Fruit fly (Drosophila melanogaster) whole organism, embryonic: ENCODE results near the gene Cubn.

Source experiments
- Abd-B ChIP-seq: fragments of 200-800 bp; sonication (Bioruptor generic); optimal IDR thresholded peaks from 2 replicates; lab custom pipeline; 2018; ENCODE audit warnings: missing biosample characterization, mild to moderate bottlenecking, missing genetic modification characterization, moderate library complexity
- Ada2b ChIP-seq: fragments of 200-800 bp; sonication (Bioruptor generic); IDR thresholded peaks from 2 replicates; pipeline ENCODE4 v1.3.6; 2022; ENCODE audit warnings: missing biosample characterization, missing genetic modification characterization
- CG10147 ChIP-seq: fragments of 200-800 bp; sonication (Bioruptor generic); optimal IDR thresholded peaks from 2 replicates; lab custom pipeline; 2019; ENCODE audit warnings: missing biosample characterization, mild to moderate bottlenecking, missing genetic modification characterization, moderate library complexity
- CG1024 ChIP-seq: fragments of 200-800 bp; sonication (Bioruptor generic); IDR thresholded peaks from 2 replicates; pipeline ENCODE4 v1.3.6; 2022; ENCODE audit warnings: missing biosample characterization, missing genetic modification characterization
- CG10274 ChIP-seq: fragments of 200-800 bp; sonication (Bioruptor generic); optimal IDR thresholded peaks from 3 replicates; lab custom pipeline; 2017; ENCODE audit warnings: missing biosample characterization, mild to moderate bottlenecking, missing genetic modification characterization
- CG12299 ChIP-seq: fragments of 200-800 bp; sonication (Bioruptor generic); optimal IDR thresholded peaks from 2 replicates; lab custom pipeline; 2018; ENCODE audit warnings: missing biosample characterization, mild to moderate bottlenecking, missing genetic modification characterization
- CG1647 ChIP-seq: fragments of 200-800 bp; sonication (Bioruptor generic); optimal IDR thresholded peaks from 3 replicates; lab custom pipeline; 2016; ENCODE audit warnings: missing biosample characterization, missing genetic modification characterization
- CG2712 ChIP-seq: fragments of 200-800 bp; optimal IDR thresholded peaks from 3 replicates; lab custom pipeline; 2019; ENCODE audit warnings: missing biosample characterization, mild to moderate bottlenecking, missing genetic modification characterization, moderate library complexity
- CG32767 ChIP-seq: fragments of 200-800 bp; sonication (Bioruptor generic); IDR thresholded peaks from 2 replicates; pipeline ENCODE4 v1.3.6; 2022; ENCODE audit warnings: missing biosample characterization, missing genetic modification characterization
- CG33213 ChIP-seq: fragments of 200-800 bp; sonication (Bioruptor generic); optimal IDR thresholded peaks from 3 replicates; lab custom pipeline; 2016; ENCODE audit warnings: missing biosample characterization, missing genetic modification characterization
- CG5180 ChIP-seq: fragments of 200-800 bp; sonication (Bioruptor generic); optimal IDR thresholded peaks from 3 replicates; lab custom pipeline; 2017; ENCODE audit warnings: missing biosample characterization, missing genetic modification characterization, mild to moderate bottlenecking, moderate library complexity, missing genetic modification reagents
- CG6175 ChIP-seq: fragments of 200-800 bp; sonication (Bioruptor generic); IDR thresholded peaks from 3 replicates; pipeline ENCODE4 v1.3.6; 2022; ENCODE audit warnings: missing biosample characterization, missing genetic modification characterization
- CG7745 ChIP-seq: fragments of 200-800 bp; sonication (Bioruptor generic); optimal IDR thresholded peaks from 2 replicates; lab custom pipeline; 2018; ENCODE audit warnings: missing biosample characterization, mild to moderate bottlenecking, missing genetic modification characterization, moderate library complexity
- CG7963 ChIP-seq: fragments of 200-800 bp; sonication (Bioruptor generic); IDR thresholded peaks from 3 replicates; pipeline ENCODE4 v1.3.6; 2022; ENCODE audit warnings: missing biosample characterization, missing genetic modification characterization; ENCODE audit not compliant: partially characterized antibody
- CG8359 ChIP-seq: fragments of 200-800 bp; sonication (Bioruptor generic); optimal IDR thresholded peaks from 2 replicates; lab custom pipeline; 2017; ENCODE audit warnings: missing biosample characterization, mild to moderate bottlenecking, missing genetic modification characterization, borderline replicate concordance
- CG9876 ChIP-seq: fragments of 200-800 bp; sonication (Bioruptor generic); optimal IDR thresholded peaks from 2 replicates; lab custom pipeline; 2016; ENCODE audit warnings: missing biosample characterization, missing genetic modification characterization
- Camta ChIP-seq: fragments of 200-800 bp; sonication (Bioruptor generic); optimal IDR thresholded peaks from 2 replicates; lab custom pipeline; 2016; ENCODE audit warnings: missing biosample characterization, missing genetic modification characterization
- CoRest ChIP-seq: fragments of 200-800 bp; sonication (Bioruptor generic); optimal IDR thresholded peaks from 3 replicates; lab custom pipeline; 2018; ENCODE audit warnings: missing biosample characterization, mild to moderate bottlenecking, missing genetic modification characterization, moderate library complexity
- Elba2 ChIP-seq: fragments of 200-800 bp; sonication (Bioruptor generic); optimal IDR thresholded peaks from 3 replicates; lab custom pipeline; 2016; ENCODE audit warnings: missing biosample characterization, missing genetic modification characterization
- Fer3 ChIP-seq: fragments of 200-800 bp; sonication (Bioruptor generic); optimal IDR thresholded peaks from 2 replicates; lab custom pipeline; 2018; ENCODE audit warnings: missing biosample characterization, mild to moderate bottlenecking, missing genetic modification characterization, moderate library complexity
- HLH4C ChIP-seq: fragments of 200-800 bp; sonication (Bioruptor generic); IDR thresholded peaks from 3 replicates; pipeline ENCODE4 v1.3.6; 2022; ENCODE audit warnings: missing biosample characterization, missing genetic modification characterization; ENCODE audit not compliant: partially characterized antibody
- Hr51 ChIP-seq, 2 experiments: fragments of 200-800 bp; sonication (Bioruptor generic); optimal IDR thresholded peaks; 2 replicates in 1 of 2; 3 replicates in 1 of 2; lab custom pipeline; 2016 to 2018; ENCODE audit warnings: missing biosample characterization in 2 of 2, missing genetic modification characterization in 2 of 2, mild to moderate bottlenecking in 1 of 2, moderate library complexity in 1 of 2
- Lhr ChIP-seq: fragments of 200-800 bp; sonication (Bioruptor generic); optimal IDR thresholded peaks from 3 replicates; lab custom pipeline; 2017; ENCODE audit warnings: mild to moderate bottlenecking, missing biosample characterization, missing genetic modification reagents, missing genetic modification characterization
- Lpt ChIP-seq: fragments of >200 bp; optimal IDR thresholded peaks from 2 replicates; lab custom pipeline; 2018; ENCODE audit warnings: missing biosample characterization, missing genetic modification characterization
- Max ChIP-seq: fragments of 200-800 bp; sonication (Bioruptor generic); optimal IDR thresholded peaks from 2 replicates; lab custom pipeline; 2016; ENCODE audit warnings: missing biosample characterization, mild to moderate bottlenecking, missing genetic modification characterization
- NfI ChIP-seq: fragments of 200-800 bp; sonication (Bioruptor generic); optimal IDR thresholded peaks from 3 replicates; lab custom pipeline; 2018; ENCODE audit warnings: missing biosample characterization, mild to moderate bottlenecking, missing genetic modification characterization, moderate library complexity
- Rx ChIP-seq: fragments of 200-800 bp; sonication (Bioruptor generic); IDR thresholded peaks from 2 replicates; pipeline ENCODE4 v1.3.6; 2022; ENCODE audit warnings: missing biosample characterization, missing genetic modification characterization
- Scr ChIP-seq: fragments of 200-800 bp; sonication (Bioruptor generic); IDR thresholded peaks from 2 replicates; pipeline ENCODE4 v1.3.6; 2022; ENCODE audit warnings: missing biosample characterization, missing genetic modification characterization; ENCODE audit not compliant: partially characterized antibody
- Stat92E ChIP-seq, 3 experiments: fragments of >200 bp in 2 of 3; fragments of 200-800 bp in 1 of 3; sonication (Bioruptor generic) in 1 of 3; optimal IDR thresholded peaks; 2 replicates each; lab custom pipeline; 2017 to 2019; ENCODE audit warnings: missing biosample characterization in 3 of 3, missing genetic modification characterization in 3 of 3, mild to moderate bottlenecking in 1 of 3, moderate library complexity in 1 of 3
- al ChIP-seq: fragments of 200-800 bp; sonication (Bioruptor generic); IDR thresholded peaks from 2 replicates; pipeline ENCODE4 v1.3.6; 2022; ENCODE audit warnings: missing biosample characterization, missing genetic modification characterization
- bbx ChIP-seq: fragments of 200-800 bp; sonication (Bioruptor generic); IDR thresholded peaks from 2 replicates; pipeline ENCODE4 v1.3.6; 2022; ENCODE audit warnings: missing biosample characterization, missing genetic modification characterization; ENCODE audit not compliant: partially characterized antibody
- cad ChIP-seq: fragments of >200 bp; optimal IDR thresholded peaks from 2 replicates; lab custom pipeline; 2017; ENCODE audit warnings: missing biosample characterization, missing genetic modification characterization
- cg ChIP-seq: fragments of 200-800 bp; sonication (Bioruptor generic); optimal IDR thresholded peaks from 3 replicates; lab custom pipeline; 2019; ENCODE audit warnings: missing biosample characterization, mild to moderate bottlenecking, missing genetic modification characterization, moderate library complexity
- corto ChIP-seq: fragments of 200-800 bp; sonication (Bioruptor generic); optimal IDR thresholded peaks from 2 replicates; lab custom pipeline; 2016; ENCODE audit warnings: missing biosample characterization, mild to moderate bottlenecking, missing genetic modification characterization, moderate library complexity
- fu2 ChIP-seq: fragments of 200-800 bp; sonication (Bioruptor generic); optimal IDR thresholded peaks from 2 replicates; lab custom pipeline; 2016; ENCODE audit warnings: missing biosample characterization, missing genetic modification characterization
- klu ChIP-seq: fragments of 200-800 bp; sonication (Bioruptor generic); IDR thresholded peaks from 2 replicates; pipeline ENCODE4 v1.3.6; 2022; ENCODE audit warnings: missing biosample characterization, missing genetic modification characterization
- kni ChIP-seq: fragments of 200-800 bp; sonication (Bioruptor generic); optimal IDR thresholded peaks from 3 replicates; lab custom pipeline; 2017; ENCODE audit warnings: mild to moderate bottlenecking, missing biosample characterization, missing genetic modification reagents, missing genetic modification characterization
- lmd ChIP-seq: fragments of 200-800 bp; sonication (Bioruptor generic); IDR thresholded peaks from 2 replicates; pipeline ENCODE4 v1.3.6; 2022; ENCODE audit warnings: missing biosample characterization, missing genetic modification characterization
- prd ChIP-seq, 3 experiments: fragments of >200 bp in 2 of 3; fragments of 200-800 bp in 1 of 3; sonication (Bioruptor generic) in 1 of 3; optimal IDR thresholded peaks in 2 of 3; IDR thresholded peaks in 1 of 3; 2 replicates in 2 of 3; 3 replicates in 1 of 3; pipeline versions ENCODE4 v1.3.6 to Lab custom; 2017 to 2022; ENCODE audit warnings: missing biosample characterization in 1 of 3, missing genetic modification characterization in 1 of 3
- ro ChIP-seq: fragments of 200-800 bp; sonication (Bioruptor generic); IDR thresholded peaks from 2 replicates; pipeline ENCODE4 v1.3.6; 2022; ENCODE audit warnings: missing biosample characterization, missing genetic modification characterization
- salm ChIP-seq: fragments of 200-800 bp; sonication (Bioruptor generic); optimal IDR thresholded peaks from 2 replicates; lab custom pipeline; 2018; ENCODE audit warnings: missing biosample characterization, mild to moderate bottlenecking, missing genetic modification characterization
- sc ChIP-seq, 3 experiments: fragments of >200 bp in 2 of 3; fragments of 200-800 bp in 1 of 3; sonication (Bioruptor generic) in 1 of 3; optimal IDR thresholded peaks; 2 replicates in 2 of 3; 3 replicates in 1 of 3; lab custom pipeline; 2017; ENCODE audit warnings: mild to moderate bottlenecking in 1 of 3, missing biosample characterization in 1 of 3, missing genetic modification characterization in 1 of 3, missing genetic modification reagents in 1 of 3
- slou ChIP-seq: fragments of 200-800 bp; sonication (Bioruptor generic); optimal IDR thresholded peaks from 3 replicates; lab custom pipeline; 2016; ENCODE audit warnings: missing biosample characterization, missing genetic modification characterization
- so ChIP-seq: fragments of 200-800 bp; sonication (Bioruptor generic); IDR thresholded peaks from 3 replicates; pipeline ENCODE4 v1.3.6; 2022; ENCODE audit warnings: missing biosample characterization, missing genetic modification characterization
- sqz ChIP-seq: fragments of 200-800 bp; sonication (Bioruptor generic); optimal IDR thresholded peaks from 3 replicates; lab custom pipeline; 2018; ENCODE audit warnings: missing biosample characterization, mild to moderate bottlenecking, missing genetic modification characterization
- tup ChIP-seq: fragments of 200-800 bp; sonication (Bioruptor generic); optimal IDR thresholded peaks from 2 replicates; lab custom pipeline; 2016; ENCODE audit warnings: missing biosample characterization, mild to moderate bottlenecking, missing genetic modification characterization, moderate library complexity
- unpg ChIP-seq: fragments of 200-800 bp; sonication (Bioruptor generic); optimal IDR thresholded peaks from 3 replicates; lab custom pipeline; 2018; ENCODE audit warnings: missing biosample characterization, mild to moderate bottlenecking, missing genetic modification characterization, moderate library complexity

The Cubn gene

dm6 chrX:9583440-9584103 lies 12.5 kb upstream of the Cubn start (continued):
- TF ChIP-seq CG5180 (GFP tag; lab: Kevin White, UChicago), result peak; percentile 89
- TF ChIP-seq Lpt (GFP tag; lab: Kevin White, UChicago), result no peak
- peak; percentile 87 for TF ChIP-seq klu (GFP tag; lab: Robert Waterston, UW)
- TF ChIP-seq CG1647 (GFP tag; lab: Kevin White, UChicago), result peak; percentile 31
- TF ChIP-seq Ada2b, result peak; percentile 89
- TF ChIP-seq CG10274 (GFP tag; lab: Kevin White, UChicago), result peak; percentile 87
- no peak for TF ChIP-seq cad (GFP tag; lab: Kevin White, UChicago)
- TF ChIP-seq CG33213, result peak; percentile 9
- TF ChIP-seq so (GFP tag; lab: Robert Waterston, UW), result peak; percentile 95
- peak; percentile 93 for TF ChIP-seq kni (GFP tag; lab: Kevin White, UChicago)
- peak; percentile 47 for TF ChIP-seq cg
- TF ChIP-seq sqz (GFP tag; lab: Kevin White, UChicago), result peak; percentile 90
- TF ChIP-seq CG7963, result no peak
- TF ChIP-seq lmd (GFP tag; lab: Robert Waterston, UW), result peak; percentile 95
- TF ChIP-seq HLH4C (GFP tag; lab: Robert Waterston, UW), result no peak
- peak; percentile 74 for TF ChIP-seq CG8359 (GFP tag; lab: Kevin White, UChicago)
- peak; percentile 94 for TF ChIP-seq unpg (GFP tag; lab: Kevin White, UChicago)
- TF ChIP-seq CG2712 (tag; lab: Kevin White, UChicago), result peak; percentile 95
- peak; percentile 85 for TF ChIP-seq Rx (GFP tag; lab: Robert Waterston, UW)
- TF ChIP-seq CG12299 (tag; lab: Kevin White, UChicago), result peak; percentile 95
- TF ChIP-seq Stat92E (GFP tag; optimal IDR thresholded peaks at IDR 0.05; lab: Kevin White, UChicago), result no peak
- TF ChIP-seq ro (GFP tag; lab: Robert Waterston, UW), result peak; percentile 86
- peak; percentile 93 for TF ChIP-seq NfI
- TF ChIP-seq Hr51 (GFP tag; optimal IDR thresholded peaks at IDR 0.05; lab: Kevin White, UChicago), result peak; percentile 44 to 96
- peak; percentile 83 for TF ChIP-seq Lhr (GFP tag; lab: Kevin White, UChicago)
- TF ChIP-seq prd (optimal IDR thresholded peaks at IDR 0.05; lab: Kevin White, UChicago), result no peak
- peak; percentile 93 for TF ChIP-seq prd (GFP tag; IDR thresholded peaks at IDR 0.05; lab: Robert Waterston, UW)
- TF ChIP-seq al (GFP tag; lab: Robert Waterston, UW), result peak; percentile 90
- peak; percentile 75 for TF ChIP-seq tup (GFP tag; lab: Kevin White, UChicago)
- peak; percentile 68 for TF ChIP-seq corto (GFP tag; lab: Kevin White, UChicago)
- TF ChIP-seq Elba2, result no peak
- peak; percentile 65 for TF ChIP-seq slou (GFP tag; lab: Kevin White, UChicago)
- peak; percentile 81 for TF ChIP-seq CG6175
- TF ChIP-seq CG1024 (GFP tag; lab: Robert Waterston, UW), result peak; percentile 71
- TF ChIP-seq CG32767 (GFP tag; lab: Robert Waterston, UW), result peak; percentile 91
- peak; percentile 96 for TF ChIP-seq CoRest (tag; lab: Kevin White, UChicago)
- TF ChIP-seq Scr (GFP tag; lab: Robert Waterston, UW), result no peak
- peak; percentile 93 for TF ChIP-seq Fer3 (tag; lab: Kevin White, UChicago)
- TF ChIP-seq CG7745, result no peak
- TF ChIP-seq fu2 (GFP tag; lab: Kevin White, UChicago), result peak; percentile 7
- no peak for TF ChIP-seq CG9876
- TF ChIP-seq Camta (GFP tag; lab: Kevin White, UChicago), result peak; percentile 59
- no peak for TF ChIP-seq bbx (GFP tag; lab: Robert Waterston, UW)
- TF ChIP-seq CG10147, result peak; percentile 94
- TF ChIP-seq Abd-B, result peak; percentile 85
- no peak for TF ChIP-seq sc (optimal IDR thresholded peaks at IDR 0.05; lab: Kevin White, UChicago)
- peak; percentile 90 for TF ChIP-seq sc (GFP tag; optimal IDR thresholded peaks at IDR 0.05; lab: Kevin White, UChicago)
- peak; percentile 82 for TF ChIP-seq Max (GFP tag; lab: Kevin White, UChicago)
- peak; percentile 93 for TF ChIP-seq salm
